Worm (Caenorhabditis elegans) whole organism, L2 larva: Measurements from ENCODE around the gene txt-2.
"Not testable (repeated sequence)": the region's sequence is repeated elsewhere in the genome, so short reads cannot be mapped to it uniquely, and the experiment has no call there.

Experiments
- C34F6.9 ChIP-seq: fragments of 150-350 bp; optimal IDR thresholded peaks from 2 replicates; lab custom pipeline; 2014; ENCODE audit warnings: missing biosample characterization, missing genetic modification characterization
- F13H6.1 ChIP-seq: sonication (generic microtip); optimal IDR thresholded peaks from 2 replicates; lab custom pipeline; 2016; ENCODE audit warnings: missing genetic modification characterization, missing compliant biosample characterization
- R02D3.7 ChIP-seq: fragments of 150-350 bp; optimal IDR thresholded peaks from 2 replicates; lab custom pipeline; 2014; ENCODE audit warnings: missing biosample characterization, missing genetic modification characterization
- Y55F3AM.14 ChIP-seq: fragments of 200-800 bp; sonication (Bioruptor generic); optimal IDR thresholded peaks from 2 replicates; lab custom pipeline; 2018; ENCODE audit warnings: mild to moderate bottlenecking, missing genetic modification characterization, missing compliant biosample characterization
- ZK546.5 ChIP-seq: sonication (generic microtip); optimal IDR thresholded peaks from 2 replicates; lab custom pipeline; 2017; ENCODE audit warnings: missing biosample characterization, missing genetic modification characterization
- alr-1 ChIP-seq: fragments of 150-350 bp; optimal IDR thresholded peaks from 2 replicates; lab custom pipeline; 2014; ENCODE audit warnings: missing biosample characterization, missing genetic modification characterization
- aly-2 ChIP-seq: fragments of 150-350 bp; optimal IDR thresholded peaks from 2 replicates; lab custom pipeline; 2014; ENCODE audit warnings: missing biosample characterization, missing genetic modification characterization
- ama-1 ChIP-seq: fragments of 150-350 bp; optimal IDR thresholded peaks from 2 replicates; lab custom pipeline; 2018; ENCODE audit warnings: inconsistent platforms
- blmp-1 ChIP-seq: sonication (generic microtip); optimal IDR thresholded peaks from 2 replicates; lab custom pipeline; 2017; ENCODE audit warnings: missing genetic modification characterization, mild to moderate bottlenecking, missing compliant biosample characterization, antibody characterized with exemption, moderate library complexity; ENCODE audit not compliant: insufficient read depth
- ceh-82 ChIP-seq: fragments of 150-350 bp; optimal IDR thresholded peaks from 2 replicates; lab custom pipeline; 2014; ENCODE audit warnings: missing biosample characterization, missing genetic modification characterization
- crh-2 ChIP-seq: sonication (generic microtip); optimal IDR thresholded peaks from 2 replicates; lab custom pipeline; 2017; ENCODE audit warnings: missing biosample characterization, missing genetic modification characterization
- dmd-4 ChIP-seq: sonication (generic microtip); optimal IDR thresholded peaks from 2 replicates; lab custom pipeline; 2017; ENCODE audit warnings: missing biosample characterization, missing genetic modification characterization
- egl-27 ChIP-seq: sonication (generic microtip); optimal IDR thresholded peaks from 3 replicates; lab custom pipeline; 2017; ENCODE audit warnings: missing biosample characterization, missing genetic modification reagents, missing genetic modification characterization
- elt-1 ChIP-seq: fragments of 150-350 bp; optimal IDR thresholded peaks from 2 replicates; lab custom pipeline; 2014; ENCODE audit warnings: missing biosample characterization, missing genetic modification characterization
- fos-1 ChIP-seq: fragments of 150-350 bp; optimal IDR thresholded peaks from 2 replicates; lab custom pipeline; 2014; ENCODE audit warnings: missing biosample characterization, missing genetic modification characterization
- gmeb-1 ChIP-seq: fragments of 150-350 bp; optimal IDR thresholded peaks from 2 replicates; lab custom pipeline; 2014; ENCODE audit warnings: missing biosample characterization, missing genetic modification characterization
- lin-11 ChIP-seq: fragments of 150-350 bp; sonication (generic microtip); optimal IDR thresholded peaks from 2 replicates; lab custom pipeline; 2014; ENCODE audit warnings: missing biosample characterization, missing genetic modification characterization, inconsistent platforms, mixed read lengths
- lin-13 ChIP-seq: fragments of 150-350 bp; optimal IDR thresholded peaks from 2 replicates; lab custom pipeline; 2014; ENCODE audit warnings: missing biosample characterization, missing genetic modification reagents, missing genetic modification characterization
- lin-39 ChIP-seq: fragments of 150-350 bp; optimal IDR thresholded peaks from 2 replicates; lab custom pipeline; 2014; ENCODE audit warnings: missing biosample characterization, missing genetic modification reagents, missing genetic modification characterization
- lsy-2 ChIP-seq, 2 experiments: fragments of 150-350 bp in 1 of 2; sonication (generic microtip) in 1 of 2; optimal IDR thresholded peaks; 2 replicates each; lab custom pipeline; 2014 to 2017; ENCODE audit warnings: missing biosample characterization in 2 of 2, missing genetic modification characterization in 2 of 2
- mab-5 ChIP-seq: fragments of 150-350 bp; optimal IDR thresholded peaks from 2 replicates; lab custom pipeline; 2014; ENCODE audit warnings: missing biosample characterization, missing genetic modification characterization
- mbf-1 ChIP-seq: sonication (generic microtip); optimal IDR thresholded peaks from 2 replicates; lab custom pipeline; 2017; ENCODE audit warnings: missing biosample characterization, missing genetic modification characterization
- mdl-1 ChIP-seq, 2 experiments: fragments of 150-350 bp in 1 of 2; sonication (generic microtip) in 1 of 2; optimal IDR thresholded peaks; 2 replicates each; lab custom pipeline; 2017; ENCODE audit warnings: missing biosample characterization in 2 of 2, missing genetic modification characterization in 2 of 2
- nhr-10 ChIP-seq: sonication (generic microtip); optimal IDR thresholded peaks from 2 replicates; lab custom pipeline; 2017; ENCODE audit warnings: missing biosample characterization, missing genetic modification characterization
- nhr-11 ChIP-seq: fragments of 150-350 bp; optimal IDR thresholded peaks from 2 replicates; lab custom pipeline; 2014; ENCODE audit warnings: missing biosample characterization, missing genetic modification characterization
- nhr-12 ChIP-seq: fragments of 150-350 bp; optimal IDR thresholded peaks from 2 replicates; lab custom pipeline; 2014; ENCODE audit warnings: missing biosample characterization, missing genetic modification characterization
- nhr-129 ChIP-seq: fragments of 150-350 bp; optimal IDR thresholded peaks from 2 replicates; lab custom pipeline; 2014; ENCODE audit warnings: missing biosample characterization, missing genetic modification characterization
- nhr-21 ChIP-seq: fragments of 150-350 bp; optimal IDR thresholded peaks from 2 replicates; lab custom pipeline; 2014; ENCODE audit warnings: missing biosample characterization, missing genetic modification characterization
- nhr-237 ChIP-seq: fragments of 150-350 bp; optimal IDR thresholded peaks from 2 replicates; lab custom pipeline; 2014; ENCODE audit warnings: missing biosample characterization, missing genetic modification characterization
- nhr-6 ChIP-seq: fragments of 150-350 bp; optimal IDR thresholded peaks from 2 replicates; lab custom pipeline; 2014; ENCODE audit warnings: missing biosample characterization, missing genetic modification characterization
- nhr-77 ChIP-seq: fragments of 150-350 bp; optimal IDR thresholded peaks from 2 replicates; lab custom pipeline; 2014; ENCODE audit warnings: missing biosample characterization, missing genetic modification characterization
- peb-1 ChIP-seq: fragments of 150-350 bp; optimal IDR thresholded peaks from 2 replicates; lab custom pipeline; 2014; ENCODE audit warnings: missing biosample characterization, missing genetic modification characterization
- sem-4 ChIP-seq: fragments of 150-350 bp; optimal IDR thresholded peaks from 2 replicates; lab custom pipeline; 2014; ENCODE audit warnings: missing biosample characterization, missing genetic modification reagents, missing genetic modification characterization
- skn-1 ChIP-seq: sonication (generic microtip); optimal IDR thresholded peaks from 2 replicates; lab custom pipeline; 2017; ENCODE audit warnings: missing biosample characterization, missing genetic modification characterization
- sma-3 ChIP-seq: sonication (generic microtip); optimal IDR thresholded peaks from 2 replicates; lab custom pipeline; 2016; ENCODE audit warnings: missing genetic modification reagents, missing genetic modification characterization, missing compliant biosample characterization
- sma-9 ChIP-seq, 2 experiments: fragments of 150-350 bp in 1 of 2; sonication (generic microtip) in 1 of 2; optimal IDR thresholded peaks; 2 replicates each; lab custom pipeline; 2014 to 2016; ENCODE audit warnings: missing genetic modification characterization in 2 of 2, mild to moderate bottlenecking in 1 of 2, missing biosample characterization in 1 of 2, missing compliant biosample characterization in 1 of 2, missing genetic modification reagents in 1 of 2, moderate library complexity in 1 of 2
- unc-39 ChIP-seq: fragments of 150-350 bp; optimal IDR thresholded peaks from 2 replicates; lab custom pipeline; 2014; ENCODE audit warnings: missing biosample characterization, missing genetic modification characterization
- unc-55 ChIP-seq: fragments of 150-350 bp; sonication (generic microtip); optimal IDR thresholded peaks from 3 replicates; lab custom pipeline; 2014; ENCODE audit warnings: missing biosample characterization, missing genetic modification reagents, missing genetic modification characterization
- unc-62 ChIP-seq: fragments of 150-350 bp; optimal IDR thresholded peaks from 2 replicates; lab custom pipeline; 2014; ENCODE audit warnings: missing biosample characterization, missing genetic modification reagents, missing genetic modification characterization
- zag-1 ChIP-seq: fragments of 150-350 bp; optimal IDR thresholded peaks from 2 replicates; lab custom pipeline; 2014; ENCODE audit warnings: missing biosample characterization, missing genetic modification characterization
- ztf-1 ChIP-seq: fragments of 200-800 bp; sonication (Bioruptor generic); conservative IDR thresholded peaks from 2 replicates; pipeline ENCODE4 v1.3.6; 2022; ENCODE audit warnings: missing genetic modification characterization, missing compliant biosample characterization
- ztf-11 ChIP-seq: sonication (generic microtip); optimal IDR thresholded peaks from 2 replicates; lab custom pipeline; 2017; ENCODE audit warnings: missing biosample characterization, missing genetic modification characterization

txt-2 gene

ce11 chrV:219632-220031 is 20.7 kb downstream of the txt-2 start, which contains the start of gene srh-80:
Gene srh-80, plus strand, starts transcription at chrV:219932.
- TF ChIP-seq nhr-12 (tag; lab: Kevin White, UChicago) (no peak), sem-4 (tag; lab: Kevin White, UChicago) (no peak), lin-39 (tag; lab: Kevin White, UChicago) (no peak)

ce11 chrV:216847-217246 is 23.5 kb downstream of the txt-2 start, which contains the start of gene srh-78:
Gene srh-78, plus strand, starts transcription at chrV:217147.
- TF ChIP-seq blmp-1 (tag; lab: Kevin White, UChicago), result no peak
- TF ChIP-seq nhr-129, result no peak
- TF ChIP-seq gmeb-1 (tag; lab: Kevin White, UChicago), result no peak
- TF ChIP-seq elt-1 (tag; lab: Kevin White, UChicago), result no peak

ce11 chrV:215697-216096 is 24.6 kb downstream of the txt-2 start:
- TF ChIP-seq ceh-82 (tag; lab: Kevin White, UChicago), result no peak
- TF ChIP-seq blmp-1 (tag; lab: Kevin White, UChicago), result no peak
- TF ChIP-seq peb-1 (tag; lab: Kevin White, UChicago), result no peak
- no peak for TF ChIP-seq egl-27 (tag; lab: Kevin White, UChicago)
- TF ChIP-seq F13H6.1 (tag; lab: Kevin White, UChicago), result no peak
- no peak for TF ChIP-seq nhr-129
- no peak for TF ChIP-seq unc-39 (tag; lab: Kevin White, UChicago)

- TF ChIP-seq Y55F3AM.14 (GFP tag; lab: Kevin White, UChicago); mbf-1 (tag; lab: Kevin White, UChicago); sma-3 (GFP tag; lab: Kevin White, UChicago): not testable (repeated sequence)
Measured at ce11 chrV:212687-213086, 27.6 kb downstream of the txt-2 start, which contains the start of gene DC2.5. Gene DC2.5, minus strand, starts transcription at chrV:212787.

- TF ChIP-seq unc-55 (GFP tag; lab: Kevin White, UChicago) (no peak), crh-2 (tag; lab: Kevin White, UChicago) (peak; percentile 8), dmd-4 (tag; lab: Kevin White, UChicago) (no peak), mdl-1 (tag; optimal IDR thresholded peaks at IDR 0.05; lab: Kevin White, UChicago) (no peak), nhr-10 (tag; lab: Kevin White, UChicago) (no peak), ZK546.5 (tag; lab: Kevin White, UChicago) (no peak), unc-39 (tag; lab: Kevin White, UChicago) (no peak), mbf-1 (tag; lab: Kevin White, UChicago) (no peak), aly-2 (tag; lab: Kevin White, UChicago) (no peak), zag-1 (no peak), nhr-21 (no peak), fos-1 (tag; lab: Kevin White, UChicago) (peak; percentile 36), gmeb-1 (tag; lab: Kevin White, UChicago) (peak; percentile 26), nhr-6 (tag; lab: Kevin White, UChicago) (no peak), elt-1 (tag; lab: Kevin White, UChicago) (no peak), nhr-237 (no peak), blmp-1 (tag; lab: Kevin White, UChicago) (no peak), lsy-2 (tag; optimal IDR thresholded peaks at IDR 0.05; lab: Kevin White, UChicago) (peak in 1 of 2 experiments; percentile 13), lin-13 (no peak), ama-1 (lab: Kevin White, UChicago) (no peak), sma-3 (GFP tag; lab: Kevin White, UChicago) (no peak), unc-62 (GFP tag; lab: Kevin White, UChicago) (no peak), nhr-77 (no peak), mab-5 (tag; lab: Kevin White, UChicago) (no peak), sem-4 (tag; lab: Kevin White, UChicago) (no peak), lin-11 (tag; lab: Kevin White, UChicago) (no peak), skn-1 (tag; lab: Kevin White, UChicago) (no peak), ztf-1 (GFP tag; lab: Robert Waterston, UW) (no peak), ztf-11 (tag; lab: Kevin White, UChicago) (no peak), alr-1 (tag; lab: Kevin White, UChicago) (no peak), lin-39 (tag; lab: Kevin White, UChicago) (no peak), sma-9 (GFP tag; optimal IDR thresholded peaks at IDR 0.05; lab: Kevin White, UChicago) (peak; percentile 66), sma-9 (tag; optimal IDR thresholded peaks at IDR 0.05; lab: Kevin White, UChicago) (no peak), C34F6.9 (tag; lab: Kevin White, UChicago) (no peak), nhr-11 (no peak), egl-27 (tag; lab: Kevin White, UChicago) (no peak), nhr-129 (peak; percentile 79), ceh-82 (tag; lab: Kevin White, UChicago) (no peak), R02D3.7 (tag; lab: Kevin White, UChicago) (no peak), peb-1 (tag; lab: Kevin White, UChicago) (no peak)
Measured at ce11 chrV:211388-212168, 28.7 kb downstream of the txt-2 start.
